Worm (Caenorhabditis elegans) whole organism, L1 larva: ENCODE measurements around the gene str-143.

Experiments
- Y116A8C.19 ChIP-seq: sonication (generic microtip); optimal IDR thresholded peaks from 2 replicates; lab custom pipeline; 2016; ENCODE audit warnings: missing compliant biosample characterization, missing genetic modification characterization, borderline replicate concordance
- aly-2 ChIP-seq: fragments of 150-350 bp; optimal IDR thresholded peaks from 2 replicates; lab custom pipeline; 2014; ENCODE audit warnings: missing biosample characterization, missing genetic modification characterization
- ama-1 ChIP-seq: fragments of 150-350 bp; optimal IDR thresholded peaks from 2 replicates; lab custom pipeline; 2014
- efl-3 ChIP-seq: fragments of 200-800 bp; sonication (Bioruptor generic); optimal IDR thresholded peaks from 2 replicates; lab custom pipeline; 2018; ENCODE audit warnings: mild to moderate bottlenecking, missing genetic modification characterization, missing compliant biosample characterization
- fkh-8 ChIP-seq: sonication (generic microtip); optimal IDR thresholded peaks from 2 replicates; lab custom pipeline; 2016; ENCODE audit warnings: mild to moderate bottlenecking, missing genetic modification characterization, missing compliant biosample characterization
- hpl-2 ChIP-seq: fragments of 150-350 bp; optimal IDR thresholded peaks from 2 replicates; lab custom pipeline; 2014; ENCODE audit warnings: missing biosample characterization, missing genetic modification reagents, missing genetic modification characterization
- jun-1 ChIP-seq: fragments of 150-350 bp; optimal IDR thresholded peaks from 2 replicates; lab custom pipeline; 2014; ENCODE audit warnings: missing biosample characterization, missing genetic modification reagents, missing genetic modification characterization
- lin-35 ChIP-seq, 2 experiments: fragments of 150-350 bp; optimal IDR thresholded peaks; 2 replicates each; lab custom pipeline; 2014; ENCODE audit warnings: missing biosample characterization in 2 of 2, missing genetic modification characterization in 2 of 2, missing genetic modification reagents in 2 of 2
- lin-39 ChIP-seq: fragments of 150-350 bp; optimal IDR thresholded peaks from 2 replicates; lab custom pipeline; 2014; ENCODE audit warnings: missing biosample characterization, missing genetic modification reagents, missing genetic modification characterization
- mab-9 ChIP-seq: fragments of 200-800 bp; sonication (Bioruptor generic); IDR thresholded peaks from 2 replicates; pipeline ENCODE4 v1.3.6; 2022; ENCODE audit warnings: missing genetic modification reagents, missing genetic modification characterization, missing compliant biosample characterization
- mep-1 ChIP-seq: fragments of 150-350 bp; optimal IDR thresholded peaks from 2 replicates; lab custom pipeline; 2014; ENCODE audit warnings: missing biosample characterization, missing genetic modification characterization
- nhr-11 ChIP-seq: fragments of 150-350 bp; optimal IDR thresholded peaks from 2 replicates; lab custom pipeline; 2014; ENCODE audit warnings: missing biosample characterization, missing genetic modification characterization
- swsn-7 ChIP-seq: sonication (generic microtip); optimal IDR thresholded peaks from 2 replicates; lab custom pipeline; 2016; ENCODE audit warnings: missing genetic modification characterization, missing compliant biosample characterization
- tlp-1 ChIP-seq: fragments of 150-350 bp; optimal IDR thresholded peaks from 2 replicates; lab custom pipeline; 2014; ENCODE audit warnings: missing biosample characterization, missing genetic modification characterization

DNA sequence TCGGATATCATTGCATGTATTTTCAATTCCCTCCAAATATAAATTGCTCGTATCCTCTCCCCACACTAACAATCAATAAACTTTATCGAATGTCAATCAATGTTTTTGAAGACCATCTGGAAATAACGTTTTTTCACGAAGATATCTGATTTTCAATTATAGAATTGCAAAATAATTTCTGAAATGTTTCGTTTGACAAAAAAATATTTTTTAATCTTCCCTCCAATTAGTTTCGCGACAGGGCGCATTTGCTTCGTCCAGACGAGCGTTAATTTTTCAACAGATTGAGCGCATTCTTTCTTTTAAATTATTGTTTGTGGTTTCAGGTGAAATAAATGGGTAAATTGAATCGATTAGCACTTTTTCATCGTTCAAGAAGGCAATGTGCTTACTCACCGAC, 38.4 kb downstream of the str-143 start, which contains the start of gene vars-1:
- TF ChIP-seq lin-35 (GFP tag; optimal IDR thresholded peaks at IDR 0.05; lab: Kevin White, UChicago) (peak; percentile 96 to 98), hpl-2 (no peak), mep-1 (tag; lab: Kevin White, UChicago) (no peak), aly-2 (peak; percentile 0), fkh-8 (tag; lab: Kevin White, UChicago) (no peak), efl-3 (GFP tag; lab: Kevin White, UChicago) (no peak), Y116A8C.19 (no peak), jun-1 (tag; lab: Kevin White, UChicago) (no peak), ama-1 (lab: Kevin White, UChicago) (no peak), lin-39 (tag; lab: Kevin White, UChicago) (peak; percentile 6), mab-9 (GFP tag; lab: Robert Waterston, UW) (no peak), tlp-1 (tag; lab: Kevin White, UChicago) (no peak), nhr-11 (tag; lab: Kevin White, UChicago) (no peak), swsn-7 (tag; lab: Kevin White, UChicago) (peak; percentile 53)
